Fruit fly (Drosophila melanogaster): ENCODE measurements around the gene CG6845.

Gene CG6845

dm6 chr3L:131151-131997 is 14.9 kb upstream of the CG6845 start:
- TF ChIP-seq woc (GFP tag; optimal IDR thresholded peaks at IDR 0.05) (no peak), jim (GFP tag; optimal IDR thresholded peaks at IDR 0.05) (peak; percentile 22), usp (GFP tag; optimal IDR thresholded peaks at IDR 0.05) (no peak), Hr83 (GFP tag; optimal IDR thresholded peaks at IDR 0.05; ENCODE audit: poor library complexity, severe bottlenecking) (peak; percentile 60), dsf (GFP tag; optimal IDR thresholded peaks at IDR 0.05; ENCODE audit: borderline replicate concordance) (no peak), brk (GFP tag; optimal IDR thresholded peaks at IDR 0.05) (peak; percentile 53), OdsH (GFP tag; optimal IDR thresholded peaks at IDR 0.05) (no peak), br (GFP tag; optimal IDR thresholded peaks at IDR 0.05) (peak; percentile 29), CrebA (GFP tag; optimal IDR thresholded peaks at IDR 0.05; ENCODE audit: borderline replicate concordance) (peak; percentile 75), N (GFP tag; optimal IDR thresholded peaks at IDR 0.05) (no peak), h (GFP tag; optimal IDR thresholded peaks at IDR 0.05) (peak; percentile 65), CG9705 (GFP tag; optimal IDR thresholded peaks at IDR 0.05) (no peak), psq (GFP tag; optimal IDR thresholded peaks at IDR 0.05) (peak; percentile 97), lola (GFP tag; optimal IDR thresholded peaks at IDR 0.05) (peak; percentile 8), Sp1 (GFP tag; optimal IDR thresholded peaks at IDR 0.05) (peak; percentile 40), Jra (GFP tag; optimal IDR thresholded peaks at IDR 0.05) (no peak), dmrt93B (GFP tag; optimal IDR thresholded peaks at IDR 0.05) (no peak), tai (GFP tag; optimal IDR thresholded peaks at IDR 0.05) (peak; percentile 30), dl (GFP tag; optimal IDR thresholded peaks at IDR 0.05; ENCODE audit: insufficient read depth in 1 of 2, partially characterized antibody in 2 of 2) (peak; percentile 57 to 78), fru (GFP tag; optimal IDR thresholded peaks at IDR 0.05) (peak; percentile 7), Hr78 (GFP tag; optimal IDR thresholded peaks at IDR 0.05) (no peak), Rel (GFP tag; optimal IDR thresholded peaks at IDR 0.05) (peak; percentile 37), Rel (tag; optimal IDR thresholded peaks at IDR 0.05) (peak; percentile 49), rgr (GFP tag; optimal IDR thresholded peaks at IDR 0.05) (peak; percentile 19), Myc (optimal IDR thresholded peaks at IDR 0.05) (no peak), foxo (GFP tag; optimal IDR thresholded peaks at IDR 0.05) (peak; percentile 10 to 62), Vsx2 (GFP tag; optimal IDR thresholded peaks at IDR 0.05; ENCODE audit: partially characterized antibody) (peak; percentile 79), Dif (GFP tag; optimal IDR thresholded peaks at IDR 0.05; ENCODE audit: partially characterized antibody) (peak; percentile 83), Hnf4 (GFP tag; optimal IDR thresholded peaks at IDR 0.05) (peak; percentile 88)

dm6 chr3L:131998-132693 is 14.1 kb upstream of the CG6845 start:
- TF ChIP-seq Hr83 (GFP tag; optimal IDR thresholded peaks at IDR 0.05; ENCODE audit: poor library complexity, severe bottlenecking) (no peak), dmrt93B (GFP tag; optimal IDR thresholded peaks at IDR 0.05) (no peak), GATAd (GFP tag; optimal IDR thresholded peaks at IDR 0.05) (no peak), Vsx2 (GFP tag; optimal IDR thresholded peaks at IDR 0.05; ENCODE audit: partially characterized antibody) (no peak), sage (GFP tag; optimal IDR thresholded peaks at IDR 0.05) (no peak), fru (GFP tag; optimal IDR thresholded peaks at IDR 0.05) (no peak), rgr (GFP tag; optimal IDR thresholded peaks at IDR 0.05) (no peak), tai (GFP tag; optimal IDR thresholded peaks at IDR 0.05) (no peak), psq (GFP tag; optimal IDR thresholded peaks at IDR 0.05) (no peak), h (GFP tag; optimal IDR thresholded peaks at IDR 0.05) (no peak), Dfd (GFP tag; optimal IDR thresholded peaks at IDR 0.05) (no peak), CrebA (GFP tag; optimal IDR thresholded peaks at IDR 0.05; ENCODE audit: borderline replicate concordance) (no peak), OdsH (GFP tag; optimal IDR thresholded peaks at IDR 0.05) (no peak), CG9705 (GFP tag; optimal IDR thresholded peaks at IDR 0.05) (no peak), Hnf4 (GFP tag; optimal IDR thresholded peaks at IDR 0.05) (peak; percentile 64), ey (GFP tag; optimal IDR thresholded peaks at IDR 0.05) (no peak), brk (GFP tag; optimal IDR thresholded peaks at IDR 0.05) (no peak), N (GFP tag; optimal IDR thresholded peaks at IDR 0.05) (peak; percentile 2), Rel (GFP tag; optimal IDR thresholded peaks at IDR 0.05) (no peak), Rel (tag; optimal IDR thresholded peaks at IDR 0.05) (peak; percentile 36), Myc (optimal IDR thresholded peaks at IDR 0.05) (no peak)

- TF ChIP-seq psq (GFP tag; optimal IDR thresholded peaks at IDR 0.05) (no peak), Abd-B (GFP tag; optimal IDR thresholded peaks at IDR 0.05) (no peak), tai (GFP tag; optimal IDR thresholded peaks at IDR 0.05) (no peak), usp (GFP tag; optimal IDR thresholded peaks at IDR 0.05) (no peak), Dfd (GFP tag; optimal IDR thresholded peaks at IDR 0.05) (no peak), dsf (GFP tag; optimal IDR thresholded peaks at IDR 0.05; ENCODE audit: borderline replicate concordance) (no peak), Hr83 (GFP tag; optimal IDR thresholded peaks at IDR 0.05; ENCODE audit: poor library complexity, severe bottlenecking) (no peak), N (GFP tag; optimal IDR thresholded peaks at IDR 0.05) (no peak), rgr (GFP tag; optimal IDR thresholded peaks at IDR 0.05) (no peak), Sp1 (GFP tag; optimal IDR thresholded peaks at IDR 0.05) (no peak), CG32264 (GFP tag; optimal IDR thresholded peaks at IDR 0.05) (no peak), sv (GFP tag; optimal IDR thresholded peaks at IDR 0.05) (no peak), sage (GFP tag; optimal IDR thresholded peaks at IDR 0.05) (no peak), CG9705 (GFP tag; optimal IDR thresholded peaks at IDR 0.05) (no peak), h (GFP tag; optimal IDR thresholded peaks at IDR 0.05) (no peak), Myc (optimal IDR thresholded peaks at IDR 0.05) (no peak), woc (GFP tag; optimal IDR thresholded peaks at IDR 0.05) (no peak), ey (GFP tag; optimal IDR thresholded peaks at IDR 0.05) (no peak), lola (GFP tag; optimal IDR thresholded peaks at IDR 0.05) (no peak)
Observed at dm6 chr3L:133383-133782, 12.8 kb upstream of the CG6845 start.

Data from whole organism, wandering third instar larva.